Fruit fly (Drosophila melanogaster) Kc167 (cell line): ENCODE data around the gene CG5262.

ENCODE experiments used
- Myc ChIP-seq: fragments of >200 bp; optimal IDR thresholded peaks from 2 replicates; lab custom pipeline; 2017; ENCODE audit warnings: missing external identifiers
- Sin3A ChIP-seq: fragments of >200 bp; optimal IDR thresholded peaks from 2 replicates; lab custom pipeline; 2018; ENCODE audit warnings: missing external identifiers
- h ChIP-seq: fragments of >200 bp; optimal IDR thresholded peaks from 3 replicates; lab custom pipeline; 2018; ENCODE audit warnings: missing external identifiers
- insv ChIP-seq: fragments of >200 bp; optimal IDR thresholded peaks from 3 replicates; lab custom pipeline; 2018; ENCODE audit warnings: missing external identifiers
- psq ChIP-seq: fragments of >200 bp; optimal IDR thresholded peaks from 2 replicates; lab custom pipeline; 2017; ENCODE audit warnings: missing external identifiers
- ttk ChIP-seq: sonication (Bioruptor generic); optimal IDR thresholded peaks from 2 replicates; lab custom pipeline; 2017; ENCODE audit warnings: missing external identifiers

Gene CG5262

DNA sequence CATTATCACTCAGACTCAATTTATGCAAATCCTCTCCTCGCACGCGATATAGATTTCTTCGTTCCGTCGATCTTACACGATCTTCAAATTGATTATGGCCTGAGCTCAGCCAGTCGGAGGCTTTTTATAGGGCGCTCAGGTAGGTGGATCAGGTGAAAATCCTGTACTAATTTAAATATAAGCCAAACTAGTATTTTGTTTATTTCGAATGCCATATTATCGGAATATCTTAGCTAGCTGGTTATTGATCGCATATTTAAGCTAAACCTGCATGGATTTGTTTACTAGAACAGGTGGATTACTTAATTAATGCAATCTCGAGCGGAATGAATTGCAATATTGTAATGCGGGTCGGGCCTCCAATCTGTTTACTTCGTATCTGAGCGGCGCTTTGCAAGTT lies 9.5 kb upstream of the CG5262 start, which contains the start of gene Hpd:
Gene Hpd (minus strand): TSS at position 101 of the 400 bp plus-strand sequence.
- no peak for TF ChIP-seq ttk (lab: Kevin White, UChicago)
- TF ChIP-seq h (lab: Kevin White, UChicago), result no peak
- no peak for TF ChIP-seq psq
- no peak for TF ChIP-seq Myc (lab: Kevin White, UChicago)
- TF ChIP-seq Sin3A (lab: Kevin White, UChicago), result no peak
- TF ChIP-seq insv (lab: Kevin White, UChicago), result no peak

- TF ChIP-seq ttk (lab: Kevin White, UChicago) (no peak), h (lab: Kevin White, UChicago) (no peak), Sin3A (lab: Kevin White, UChicago) (no peak), psq (no peak), Myc (lab: Kevin White, UChicago) (no peak), insv (lab: Kevin White, UChicago) (no peak)
Measured at dm6 chr3L:20436069-20436468, 5.8 kb upstream of the CG5262 start, which contains the start of the genes mRpL15 and CtIP. Gene mRpL15, minus strand, starts transcription at chr3L:20436209. Gene CtIP, plus strand, starts transcription at chr3L:20436250.

dm6 chr3L:20432297-20432696 lies 2.0 kb upstream of the CG5262 start, which contains the start of the genes Las and Psn:
Gene Las, minus strand, starts transcription at chr3L:20432361.
Gene Psn, plus strand, starts transcription at chr3L:20432468.
- no peak for TF ChIP-seq insv (lab: Kevin White, UChicago)
- TF ChIP-seq h (lab: Kevin White, UChicago), result no peak
- no peak for TF ChIP-seq psq
- TF ChIP-seq Myc (lab: Kevin White, UChicago), result no peak
- TF ChIP-seq ttk (lab: Kevin White, UChicago), result no peak
- TF ChIP-seq Sin3A (lab: Kevin White, UChicago), result no peak

- TF ChIP-seq h (lab: Kevin White, UChicago) (no peak), insv (lab: Kevin White, UChicago) (no peak), ttk (lab: Kevin White, UChicago) (no peak), Sin3A (lab: Kevin White, UChicago) (no peak), Myc (lab: Kevin White, UChicago) (no peak)
Measured at dm6 chr3L:20431619-20432018, 1.3 kb upstream of the CG5262 start.

DNA sequence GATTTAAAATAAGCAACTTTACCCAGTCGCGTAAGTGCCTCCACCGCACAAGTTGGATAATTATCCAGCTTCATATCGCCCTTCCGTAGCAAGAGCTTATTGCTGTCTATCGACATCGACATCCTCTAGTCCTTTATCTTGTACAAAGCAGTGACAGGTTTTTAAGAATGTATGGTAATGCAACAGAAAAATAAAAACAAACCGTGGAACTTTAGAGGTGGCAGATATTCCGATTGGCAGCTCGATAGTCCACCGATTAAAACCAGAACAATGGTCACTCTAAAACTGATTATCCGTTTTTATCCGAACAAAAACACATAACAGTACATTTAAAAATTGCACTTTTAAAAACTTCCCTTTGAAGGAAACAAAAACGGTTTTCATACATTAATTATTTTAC lies 2.8 kb downstream of the CG5262 start, which contains the start of gene CG5274:
Gene CG5274 (minus strand): TSS at position 218 of the 400 bp plus-strand sequence.
- no peak for TF ChIP-seq Sin3A (lab: Kevin White, UChicago)
- no peak for TF ChIP-seq h (lab: Kevin White, UChicago)
- no peak for TF ChIP-seq ttk (lab: Kevin White, UChicago)
- no peak for TF ChIP-seq Myc (lab: Kevin White, UChicago)
- no peak for TF ChIP-seq psq
- no peak for TF ChIP-seq insv (lab: Kevin White, UChicago)

dm6 chr3L:20425888-20426287 lies 4.4 kb downstream of the CG5262 start, which contains the start of gene CG5282:
Gene CG5282, minus strand, starts transcription at chr3L:20426071.
- no peak for TF ChIP-seq insv (lab: Kevin White, UChicago)
- TF ChIP-seq Myc (lab: Kevin White, UChicago), result no peak
- no peak for TF ChIP-seq h (lab: Kevin White, UChicago)
- TF ChIP-seq Sin3A (lab: Kevin White, UChicago), result no peak
- TF ChIP-seq ttk (lab: Kevin White, UChicago), result no peak
- no peak for TF ChIP-seq psq

DNA sequence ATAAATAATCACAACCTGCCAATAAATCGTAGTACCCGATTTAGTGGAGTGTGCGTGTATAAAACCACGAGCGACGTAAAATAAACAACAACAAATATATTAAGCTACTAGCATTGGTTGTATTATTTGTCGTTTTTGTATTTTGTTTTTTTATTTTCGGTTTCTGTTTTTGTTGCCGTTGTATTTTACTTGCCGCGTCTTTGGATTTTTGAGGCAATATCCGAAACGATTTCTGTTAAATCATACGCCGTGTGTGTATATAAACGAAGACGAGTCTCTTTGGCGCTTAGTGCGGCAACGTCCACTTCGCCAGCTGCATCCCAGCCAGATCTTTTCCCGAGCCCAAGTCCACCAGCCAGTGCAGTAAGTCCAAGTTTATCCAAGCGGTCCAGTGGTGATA lies 17.0 kb downstream of the CG5262 start, which contains the start of gene zye:
Gene zye (plus strand): TSS at position 301 of the 400 bp plus-strand sequence.
- TF ChIP-seq ttk (lab: Kevin White, UChicago), result no peak

DNA sequence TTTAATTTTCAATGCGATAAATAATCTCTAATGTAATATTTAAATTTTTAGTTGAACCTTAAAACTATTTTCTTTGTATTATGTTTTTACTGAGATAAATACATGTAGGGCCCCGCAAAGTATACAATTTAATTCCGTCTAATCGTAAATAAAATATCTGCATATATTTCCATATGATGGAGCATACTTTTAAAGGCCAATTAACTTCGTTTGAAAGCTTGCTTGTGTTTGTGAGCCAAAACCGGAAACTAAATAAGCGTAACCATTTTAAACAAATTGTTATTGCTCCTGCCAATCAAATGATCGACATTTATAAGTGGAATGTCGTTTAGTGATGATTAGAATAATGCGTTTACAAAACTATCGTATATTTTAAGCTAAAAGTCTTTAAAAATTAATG lies 19.5 kb downstream of the CG5262 start:
- TF ChIP-seq Myc (lab: Kevin White, UChicago) (no peak), insv (lab: Kevin White, UChicago) (no peak), psq (no peak), ttk (lab: Kevin White, UChicago) (no peak), Sin3A (lab: Kevin White, UChicago) (no peak), h (lab: Kevin White, UChicago) (no peak)

DNA sequence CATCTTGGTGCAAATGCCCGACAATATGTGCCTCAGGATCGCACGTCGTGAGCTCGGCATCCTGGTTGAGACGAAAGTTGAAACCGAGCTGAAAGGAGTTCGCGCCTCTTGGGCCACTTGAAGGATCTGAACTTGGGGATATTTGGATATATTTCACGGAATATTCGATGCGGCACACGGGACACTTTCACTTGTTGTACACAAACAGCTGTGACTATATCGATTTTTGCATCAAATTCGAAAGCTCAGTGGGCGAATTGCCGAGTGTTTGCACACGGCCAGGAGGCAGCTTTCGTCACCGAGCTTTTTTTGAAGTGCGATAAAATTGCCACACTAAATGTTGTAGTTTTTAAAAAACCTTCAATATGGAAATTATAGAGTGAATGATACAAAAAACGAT lies 19.9 kb downstream of the CG5262 start, which contains the start of gene CG13248:
Gene CG13248 (minus strand): TSS at position 222 of the 400 bp plus-strand sequence.
- TF ChIP-seq h (lab: Kevin White, UChicago), result no peak
- no peak for TF ChIP-seq psq
- TF ChIP-seq Myc (lab: Kevin White, UChicago), result no peak
- no peak for TF ChIP-seq Sin3A (lab: Kevin White, UChicago)
- no peak for TF ChIP-seq ttk (lab: Kevin White, UChicago)
- TF ChIP-seq insv (lab: Kevin White, UChicago), result no peak

DNA sequence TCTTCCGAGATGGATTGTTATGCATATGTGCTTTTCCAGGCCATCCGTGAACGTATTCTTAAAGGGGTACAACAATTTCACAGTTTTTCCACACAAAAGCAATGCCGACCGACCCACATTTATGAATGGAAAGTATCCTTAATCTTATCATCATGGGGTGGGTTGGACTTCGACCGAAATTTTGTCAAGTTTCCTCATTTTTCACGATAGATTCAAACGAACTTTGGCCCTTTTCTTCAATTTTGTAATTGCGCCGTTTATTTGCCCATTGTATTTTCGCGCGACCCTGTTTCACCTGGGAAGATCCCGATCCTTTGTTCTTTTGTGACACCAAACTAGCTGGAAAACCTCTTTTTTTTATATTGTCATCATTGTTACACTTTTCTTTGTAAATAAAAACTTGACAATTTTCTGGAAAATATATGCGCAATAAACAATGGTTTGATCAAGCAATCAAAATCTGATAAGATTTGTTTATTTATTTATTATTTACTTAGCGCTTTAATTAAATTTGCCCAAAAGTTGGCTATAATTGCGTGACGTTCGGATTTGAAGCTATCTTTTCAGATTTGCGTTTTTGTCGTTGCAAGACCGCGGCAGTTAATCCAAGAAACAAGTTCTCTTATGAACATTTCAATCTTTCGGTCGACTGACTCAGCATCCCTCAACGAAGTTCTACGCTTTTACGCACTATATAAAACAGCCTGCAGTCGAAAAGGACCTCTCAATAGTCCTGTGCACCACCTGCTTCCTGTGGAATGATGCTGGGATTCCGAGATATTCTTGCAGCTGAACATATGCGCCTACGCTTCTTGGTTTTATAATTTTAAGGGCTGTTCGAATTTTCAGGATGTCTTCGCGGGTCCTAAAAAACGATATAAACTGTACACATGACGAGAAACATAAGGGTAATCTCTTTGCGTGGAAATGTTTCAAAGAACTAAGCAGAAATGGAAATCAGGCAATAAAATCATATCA lies 24.0 kb downstream of the CG5262 start:
- TF ChIP-seq psq, result no peak
- no peak for TF ChIP-seq Myc (lab: Kevin White, UChicago)
- no peak for TF ChIP-seq Sin3A (lab: Kevin White, UChicago)
- no peak for TF ChIP-seq h (lab: Kevin White, UChicago)
- TF ChIP-seq ttk (lab: Kevin White, UChicago), result no peak
- no peak for TF ChIP-seq insv (lab: Kevin White, UChicago)

- TF ChIP-seq Sin3A (lab: Kevin White, UChicago) (no peak), insv (lab: Kevin White, UChicago) (no peak), ttk (lab: Kevin White, UChicago) (no peak), psq (no peak), Myc (lab: Kevin White, UChicago) (no peak), h (lab: Kevin White, UChicago) (no peak)
Measured at dm6 chr3L:20405337-20405887, 24.9 kb downstream of the CG5262 start.
